Worm (Caenorhabditis elegans) whole organism, mixed stage, embryonic: ENCODE results near the gene polh-1.
A peak's percentile ranks its signal among the peaks of the same experiment; 100 is the strongest.

Experiments used
- ces-1 ChIP-seq: fragments of 150-350 bp; optimal IDR thresholded peaks from 2 replicates; lab custom pipeline; 2014; ENCODE audit warnings: missing biosample characterization, missing genetic modification reagents, missing genetic modification characterization
- unc-62 ChIP-seq: fragments of 150-350 bp; optimal IDR thresholded peaks from 2 replicates; lab custom pipeline; 2014; ENCODE audit warnings: missing biosample characterization, missing genetic modification reagents, missing genetic modification characterization

DNA sequence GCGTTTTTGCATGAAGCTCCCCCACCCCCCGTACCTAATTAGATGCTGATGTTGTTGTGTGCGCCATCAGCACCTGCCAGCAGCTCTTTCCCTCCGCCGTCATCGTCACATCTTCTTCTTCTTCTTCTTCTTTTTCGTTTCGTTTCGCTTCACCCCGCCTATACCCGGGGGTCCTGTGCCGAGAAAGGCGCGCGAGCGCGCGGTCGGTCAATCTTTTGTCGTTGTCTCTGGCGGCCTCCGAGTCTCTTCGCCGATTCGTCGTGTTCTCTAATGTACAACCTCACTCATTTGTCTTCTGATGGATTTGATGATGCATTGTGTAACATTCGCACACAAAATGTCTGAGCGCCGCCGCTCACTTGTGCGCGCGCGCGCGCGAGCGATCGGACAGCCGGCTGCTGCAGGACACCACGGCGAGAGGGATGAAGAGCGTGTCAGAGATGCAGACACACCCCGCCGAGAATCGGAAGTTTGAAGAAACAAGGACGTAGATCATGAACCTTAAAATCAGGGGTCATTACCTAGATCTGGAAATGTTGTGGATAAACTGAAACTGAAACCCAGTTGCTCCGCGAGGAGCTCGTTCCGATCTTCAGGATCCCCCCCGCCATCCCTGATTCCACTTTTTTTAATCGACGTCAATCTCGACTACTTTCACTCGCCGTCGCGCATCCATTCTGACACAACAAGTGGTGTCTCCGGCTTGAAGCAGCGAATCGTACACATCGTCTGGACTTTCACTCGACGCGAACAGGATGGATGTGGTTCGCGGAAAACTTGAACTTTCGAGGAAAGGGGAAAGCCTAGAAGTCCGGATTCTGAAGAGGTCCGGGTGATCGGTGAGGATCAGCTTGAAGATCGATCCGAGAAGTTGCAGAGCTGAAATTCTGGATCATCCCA, 26.4 kb downstream of the polh-1 start:
- TF ChIP-seq unc-62 (GFP tag; lab: Kevin White, UChicago) = peak; percentile 98
- TF ChIP-seq ces-1 (GFP tag; lab: Kevin White, UChicago) = peak; percentile 82
